Worm (Caenorhabditis elegans): ENCODE data around the gene ZK686.2.

The ZK686.2 gene

ce11 chrIII:7768963-7769362 lies 3.1 kb upstream of the ZK686.2 start, which contains the start of gene ZK686.3:
Gene ZK686.3, minus strand, starts transcription at chrIII:7769063.
- no peak for TF ChIP-seq ceh-24 (tag; optimal IDR thresholded peaks at IDR 0.05)
- no peak for TF ChIP-seq ama-1 (optimal IDR thresholded peaks at IDR 0.05)
- TF ChIP-seq syd-9 (tag; optimal IDR thresholded peaks at IDR 0.05), result no peak
- TF ChIP-seq ztf-16 (tag; optimal IDR thresholded peaks at IDR 0.05), result no peak
- TF ChIP-seq dve-1 (tag; optimal IDR thresholded peaks at IDR 0.05), result no peak
- TF ChIP-seq unc-3 (GFP tag; conservative IDR thresholded peaks at IDR 0.05), result no peak
- TF ChIP-seq unc-3 (tag; optimal IDR thresholded peaks at IDR 0.05), result no peak
- no peak for TF ChIP-seq ceh-9 (tag; optimal IDR thresholded peaks at IDR 0.05)
- no peak for TF ChIP-seq pax-1 (tag; optimal IDR thresholded peaks at IDR 0.05)
- no peak for TF ChIP-seq nhr-232 (tag; optimal IDR thresholded peaks at IDR 0.05)
- no peak for TF ChIP-seq zip-5 (tag; optimal IDR thresholded peaks at IDR 0.05)
- no peak for TF ChIP-seq hlh-13 (GFP tag; optimal IDR thresholded peaks at IDR 0.05)
- no peak for TF ChIP-seq hlh-6 (tag; optimal IDR thresholded peaks at IDR 0.05)
- TF ChIP-seq pha-4 (tag; optimal IDR thresholded peaks at IDR 0.05), result no peak
- TF ChIP-seq unc-55 (GFP tag; optimal IDR thresholded peaks at IDR 0.05), result no peak
- TF ChIP-seq F13H6.1 (tag; optimal IDR thresholded peaks at IDR 0.05), result no peak
- TF ChIP-seq ceh-14 (tag; optimal IDR thresholded peaks at IDR 0.05), result no peak
- no peak for TF ChIP-seq pat-9 (tag; optimal IDR thresholded peaks at IDR 0.05)
- TF ChIP-seq che-1 (tag; optimal IDR thresholded peaks at IDR 0.05), result no peak
- TF ChIP-seq C38D4.7 (GFP tag; optimal IDR thresholded peaks at IDR 0.05), result no peak
- TF ChIP-seq fax-1 (tag; optimal IDR thresholded peaks at IDR 0.05), result no peak

- TF ChIP-seq ceh-48 (tag; optimal IDR thresholded peaks at IDR 0.05) (no peak), elt-4 (tag; optimal IDR thresholded peaks at IDR 0.05) (no peak), lin-11 (tag; optimal IDR thresholded peaks at IDR 0.05) (no peak), T23F11.4 (GFP tag; optimal IDR thresholded peaks at IDR 0.05) (no peak), pag-3 (tag; optimal IDR thresholded peaks at IDR 0.05; ENCODE audit: borderline replicate concordance) (no peak), nhr-11 (tag; optimal IDR thresholded peaks at IDR 0.05) (no peak), gmeb-2 (tag; optimal IDR thresholded peaks at IDR 0.05) (no peak), hlh-13 (GFP tag; optimal IDR thresholded peaks at IDR 0.05) (no peak), tbx-2 (tag; optimal IDR thresholded peaks at IDR 0.05) (no peak), ets-4 (tag; optimal IDR thresholded peaks at IDR 0.05) (no peak), hlh-8 (tag; optimal IDR thresholded peaks at IDR 0.05) (no peak)
Observed at ce11 chrIII:7767415-7767814, 1.6 kb upstream of the ZK686.2 start, which contains the start of gene ZK686.5. Gene ZK686.5, minus strand, starts transcription at chrIII:7767515.

DNA sequence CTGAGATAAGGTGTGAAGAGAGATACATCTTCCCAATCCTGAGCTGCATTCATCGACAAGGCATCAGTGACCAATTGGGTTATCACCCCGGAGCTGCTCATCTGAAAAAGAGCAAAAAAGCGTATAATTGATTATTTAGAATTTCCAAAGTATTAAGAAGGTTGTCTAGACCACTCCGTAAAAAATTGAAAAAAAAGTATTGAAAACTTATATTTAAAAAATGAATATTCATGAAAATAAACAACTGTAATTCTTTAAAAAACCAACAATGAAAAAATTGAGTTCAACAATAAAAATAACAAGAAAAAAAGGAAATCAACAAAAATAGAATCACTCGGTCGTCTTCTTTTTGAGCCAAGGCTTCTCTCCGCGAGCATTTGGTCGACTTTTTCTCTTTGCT lies 2.3 kb downstream of the ZK686.2 start, which contains the start of gene mtx-2:
mtx-2 (minus strand) TSS at position 101 of the 400 bp plus-strand sequence.
- TF ChIP-seq npax-4 (tag; optimal IDR thresholded peaks at IDR 0.05), result no peak
- TF ChIP-seq madf-2 (tag; optimal IDR thresholded peaks at IDR 0.05), result no peak
- TF ChIP-seq ceh-9 (tag; optimal IDR thresholded peaks at IDR 0.05), result no peak

DNA sequence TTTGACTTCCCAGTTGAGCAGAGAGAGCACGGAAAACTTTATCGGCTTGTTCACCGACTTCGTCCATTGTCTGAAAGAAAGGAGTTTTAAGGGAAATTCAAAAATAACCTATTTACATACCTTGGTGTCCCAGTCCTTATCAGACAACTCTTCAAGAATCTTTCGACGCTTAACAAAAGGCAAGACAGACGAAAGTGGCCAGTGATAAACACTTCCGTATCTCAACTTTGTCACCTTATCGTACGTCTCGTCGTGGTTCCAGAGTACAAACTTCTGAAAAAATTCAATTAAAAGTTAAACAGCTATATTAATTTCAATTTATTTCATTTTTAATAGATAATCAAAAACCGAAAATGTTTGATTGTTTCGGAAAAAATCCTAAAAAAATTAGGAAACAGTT lies 3.6 kb downstream of the ZK686.2 start:
- TF ChIP-seq elt-2 (tag; optimal IDR thresholded peaks at IDR 0.05), result peak; percentile 80
- TF ChIP-seq lim-6 (tag; optimal IDR thresholded peaks at IDR 0.05), result no peak

- TF ChIP-seq elt-2 (tag; optimal IDR thresholded peaks at IDR 0.05) (peak; percentile 25), F13H6.1 (tag; optimal IDR thresholded peaks at IDR 0.05) (no peak)
Observed at ce11 chrIII:7758562-7758961, 7.3 kb downstream of the ZK686.2 start, which contains the start of gene pcp-1. Gene pcp-1, plus strand, starts transcription at chrIII:7758903.

DNA sequence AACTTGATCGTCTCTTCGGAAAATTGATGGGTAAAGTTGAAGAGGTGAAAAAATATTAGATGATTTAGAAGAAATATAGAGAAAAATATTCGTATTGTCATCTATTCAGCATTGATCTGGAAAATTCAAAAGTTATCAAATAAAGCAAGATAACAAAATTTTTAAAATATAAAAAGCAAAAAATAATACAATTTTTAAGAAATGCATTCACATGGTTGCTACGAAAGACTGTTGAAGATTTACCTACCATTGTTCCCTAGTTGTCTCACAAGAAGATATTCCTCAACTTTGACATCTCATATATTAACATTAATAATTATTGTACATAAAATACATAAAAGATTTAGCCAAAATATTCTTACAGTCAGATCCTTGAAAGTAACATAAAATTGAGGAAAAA lies 11.5 kb downstream of the ZK686.2 start, which contains the start of gene cdh-3:
cdh-3 (minus strand) TSS at position 101 of the 400 bp plus-strand sequence.
- TF ChIP-seq sdc-2 (tag; optimal IDR thresholded peaks at IDR 0.05), result no peak
- no peak for TF ChIP-seq elt-2 (tag; optimal IDR thresholded peaks at IDR 0.05)
- TF ChIP-seq ztf-16 (tag; optimal IDR thresholded peaks at IDR 0.05), result no peak
- TF ChIP-seq pqm-1 (tag; optimal IDR thresholded peaks at IDR 0.05), result no peak
- TF ChIP-seq eyg-1 (tag; optimal IDR thresholded peaks at IDR 0.05), result no peak

All from whole organism, late embryonic.